Worm (Caenorhabditis elegans) whole organism, L4 larva: ENCODE results near the gene F09C6.12.

Source experiments
- F10B5.3 ChIP-seq: sonication (generic microtip); optimal IDR thresholded peaks from 2 replicates; lab custom pipeline; 2016; ENCODE audit warnings: mild to moderate bottlenecking, missing genetic modification characterization, missing compliant biosample characterization
- F26F4.8 ChIP-seq: fragments of 200-800 bp; sonication (Bioruptor generic); conservative IDR thresholded peaks from 2 replicates; pipeline ENCODE4 v1.3.6; 2022; ENCODE audit warnings: missing genetic modification characterization, missing compliant biosample characterization
- F49E8.2 ChIP-seq: sonication (generic microtip); optimal IDR thresholded peaks from 2 replicates; lab custom pipeline; 2016; ENCODE audit warnings: missing compliant biosample characterization, mild to moderate bottlenecking, missing genetic modification characterization, borderline replicate concordance
- R02D3.7 ChIP-seq: fragments of 150-350 bp; sonication (generic microtip); optimal IDR thresholded peaks from 3 replicates; lab custom pipeline; 2014; ENCODE audit warnings: missing biosample characterization, missing genetic modification characterization
- aha-1 ChIP-seq: fragments of 150-350 bp; peaks from one replicate; lab custom pipeline; 2014; ENCODE audit warnings: missing biosample characterization, missing genetic modification characterization
- aly-2 ChIP-seq: sonication (generic microtip); optimal IDR thresholded peaks from 2 replicates; lab custom pipeline; 2018; ENCODE audit warnings: missing biosample characterization, missing genetic modification characterization
- ceh-20 ChIP-seq: fragments of 200-800 bp; sonication (Bioruptor generic); IDR thresholded peaks from 2 replicates; pipeline ENCODE4 v1.3.6; 2022; ENCODE audit warnings: missing genetic modification reagents, missing genetic modification characterization, missing compliant biosample characterization
- ceh-28 ChIP-seq: fragments of 150-350 bp; optimal IDR thresholded peaks from 2 replicates; lab custom pipeline; 2014; ENCODE audit warnings: missing biosample characterization, missing genetic modification reagents, missing genetic modification characterization
- ceh-32 ChIP-seq: sonication (generic microtip); optimal IDR thresholded peaks from 2 replicates; lab custom pipeline; 2016; ENCODE audit warnings: mild to moderate bottlenecking, missing genetic modification characterization, missing compliant biosample characterization; ENCODE audit not compliant: poor library complexity
- ceh-62 ChIP-seq: sonication (generic microtip); optimal IDR thresholded peaks from 2 replicates; lab custom pipeline; 2017; ENCODE audit warnings: missing biosample characterization, missing genetic modification characterization
- ceh-82 ChIP-seq: sonication (generic microtip); optimal IDR thresholded peaks from 2 replicates; lab custom pipeline; 2017; ENCODE audit warnings: missing biosample characterization, missing genetic modification characterization
- ces-1 ChIP-seq: fragments of 150-350 bp; sonication (generic microtip); optimal IDR thresholded peaks from 4 replicates; lab custom pipeline; 2014; ENCODE audit warnings: missing biosample characterization, missing genetic modification reagents, missing genetic modification characterization
- daf-19 ChIP-seq: fragments of 200-800 bp; sonication (Bioruptor generic); conservative IDR thresholded peaks from 2 replicates; pipeline ENCODE4 v1.3.6; 2022; ENCODE audit warnings: missing genetic modification characterization, missing compliant biosample characterization
- dmd-6 ChIP-seq: fragments of 200-800 bp; sonication (Bioruptor generic); IDR thresholded peaks from 2 replicates; pipeline ENCODE4 v1.3.6; 2022; ENCODE audit warnings: missing genetic modification reagents, missing genetic modification characterization, missing compliant biosample characterization
- dmd-8 ChIP-seq: fragments of 200-800 bp; sonication (Bioruptor generic); IDR thresholded peaks from 2 replicates; pipeline ENCODE4 v1.3.6; 2022; ENCODE audit warnings: missing genetic modification characterization, missing compliant biosample characterization
- duxl-1 ChIP-seq: sonication (generic microtip); optimal IDR thresholded peaks from 2 replicates; lab custom pipeline; 2016; ENCODE audit warnings: mild to moderate bottlenecking, missing genetic modification characterization, moderate library complexity, missing compliant biosample characterization; ENCODE audit not compliant: poor library complexity
- dve-1 ChIP-seq: sonication (generic microtip); optimal IDR thresholded peaks from 2 replicates; lab custom pipeline; 2017; ENCODE audit warnings: antibody characterized with exemption, mild to moderate bottlenecking, missing genetic modification characterization, missing compliant biosample characterization; ENCODE audit not compliant: insufficient read depth
- egl-27 ChIP-seq: sonication (generic microtip); optimal IDR thresholded peaks from 3 replicates; lab custom pipeline; 2017; ENCODE audit warnings: missing biosample characterization, missing genetic modification reagents, missing genetic modification characterization
- hlh-11 ChIP-seq: fragments of 200-800 bp; sonication (Bioruptor generic); optimal IDR thresholded peaks from 2 replicates; lab custom pipeline; 2018; ENCODE audit warnings: mild to moderate bottlenecking, missing genetic modification characterization, missing compliant biosample characterization
- hlh-30 ChIP-seq: sonication (generic microtip); optimal IDR thresholded peaks from 2 replicates; lab custom pipeline; 2017; ENCODE audit warnings: antibody characterized with exemption, mild to moderate bottlenecking, missing genetic modification characterization, missing compliant biosample characterization; ENCODE audit not compliant: insufficient read depth
- lin-1 ChIP-seq: fragments of 200-800 bp; sonication (Bioruptor generic); IDR thresholded peaks from 2 replicates; pipeline ENCODE4 v1.3.6; 2022; ENCODE audit warnings: missing genetic modification reagents, missing genetic modification characterization, missing compliant biosample characterization
- lin-39 ChIP-seq: fragments of 150-350 bp; optimal IDR thresholded peaks from 2 replicates; lab custom pipeline; 2014; ENCODE audit warnings: missing biosample characterization, missing genetic modification reagents, missing genetic modification characterization
- madf-5 ChIP-seq, 2 experiments: fragments of 200-800 bp; sonication (Bioruptor generic); IDR thresholded peaks; 2 replicates each; pipeline ENCODE4 v1.3.6; 2022; ENCODE audit warnings: missing compliant biosample characterization in 2 of 2, missing genetic modification characterization in 2 of 2
- mxl-2 ChIP-seq: fragments of 200-800 bp; sonication (Bioruptor generic); conservative IDR thresholded peaks from 2 replicates; pipeline ENCODE4 v1.3.6; 2022; ENCODE audit warnings: missing genetic modification reagents, missing genetic modification characterization, missing compliant biosample characterization
- nhr-10 ChIP-seq: fragments of 150-350 bp; optimal IDR thresholded peaks from 2 replicates; lab custom pipeline; 2014; ENCODE audit warnings: missing biosample characterization, missing genetic modification characterization
- nhr-28 ChIP-seq: fragments of 150-350 bp; optimal IDR thresholded peaks from 2 replicates; lab custom pipeline; 2014; ENCODE audit warnings: missing biosample characterization, missing genetic modification characterization
- nhr-42 ChIP-seq: fragments of 200-800 bp; sonication (Bioruptor generic); IDR thresholded peaks from 2 replicates; pipeline ENCODE4 v1.3.6; 2022; ENCODE audit warnings: missing genetic modification characterization, missing compliant biosample characterization
- spr-1 ChIP-seq: sonication (generic microtip); optimal IDR thresholded peaks from 2 replicates; lab custom pipeline; 2016; ENCODE audit warnings: mild to moderate bottlenecking, missing genetic modification characterization, missing compliant biosample characterization
- spr-3 ChIP-seq: fragments of 200-800 bp; sonication (Bioruptor generic); optimal IDR thresholded peaks from 2 replicates; lab custom pipeline; 2018; ENCODE audit warnings: mild to moderate bottlenecking, missing genetic modification characterization, missing compliant biosample characterization
- tag-97 ChIP-seq: fragments of 200-800 bp; sonication (Bioruptor generic); IDR thresholded peaks from 2 replicates; pipeline ENCODE4 v1.3.6; 2022; ENCODE audit warnings: missing genetic modification characterization, missing compliant biosample characterization
- unc-39 ChIP-seq: sonication (generic microtip); optimal IDR thresholded peaks from 2 replicates; lab custom pipeline; 2017; ENCODE audit warnings: missing biosample characterization, missing genetic modification characterization
- unc-62 ChIP-seq, 3 experiments: fragments of 150-350 bp in 1 of 3; sonication (generic microtip); optimal IDR thresholded peaks in 2 of 3; peaks in 1 of 3; 1 replicate in 1 of 3; 2 replicates in 2 of 3; lab custom pipeline; 2014 to 2017; ENCODE audit warnings: missing biosample characterization in 3 of 3, missing genetic modification characterization in 3 of 3, missing genetic modification reagents in 3 of 3, missing genotype in 1 of 3
- zag-1 ChIP-seq: fragments of 150-350 bp; optimal IDR thresholded peaks from 2 replicates; lab custom pipeline; 2014; ENCODE audit warnings: missing biosample characterization, missing genetic modification characterization

Gene F09C6.12

DNA sequence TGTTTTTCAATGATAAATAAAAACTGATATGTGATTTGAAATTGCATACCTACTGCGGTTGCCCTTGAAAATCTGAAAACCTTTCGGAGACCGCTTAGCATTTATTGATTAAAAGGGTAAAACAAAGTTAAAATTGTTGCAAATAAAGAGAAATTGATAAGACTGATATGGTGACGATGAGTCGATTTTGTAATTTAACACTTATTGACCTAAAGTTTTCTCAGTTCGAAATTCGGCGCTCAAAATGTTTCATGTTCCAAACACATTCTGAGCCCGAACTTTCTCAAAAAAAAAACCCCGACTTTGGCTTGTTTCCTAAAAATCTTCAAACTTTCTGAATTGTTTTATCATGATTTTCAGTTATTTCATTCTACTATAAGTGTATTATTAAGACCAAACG, 41.7 kb upstream of the F09C6.12 start, which contains the start of gene clec-40:
Gene clec-40, minus strand, starts transcription at position 101 of the 400 bp plus-strand sequence.
- TF ChIP-seq nhr-28 (tag; lab: Kevin White, UChicago) (no peak), madf-5 (GFP tag; IDR thresholded peaks at IDR 0.05; lab: Robert Waterston, UW) (no peak), unc-39 (tag; lab: Kevin White, UChicago) (no peak), hlh-30 (tag; lab: Kevin White, UChicago) (no peak), mxl-2 (no peak), hlh-11 (tag; lab: Kevin White, UChicago) (no peak), zag-1 (no peak), duxl-1 (tag; lab: Kevin White, UChicago) (no peak), nhr-42 (GFP tag; lab: Robert Waterston, UW) (no peak)
- TF ChIP-seq, all 104 proteins: peak for 0

DNA sequence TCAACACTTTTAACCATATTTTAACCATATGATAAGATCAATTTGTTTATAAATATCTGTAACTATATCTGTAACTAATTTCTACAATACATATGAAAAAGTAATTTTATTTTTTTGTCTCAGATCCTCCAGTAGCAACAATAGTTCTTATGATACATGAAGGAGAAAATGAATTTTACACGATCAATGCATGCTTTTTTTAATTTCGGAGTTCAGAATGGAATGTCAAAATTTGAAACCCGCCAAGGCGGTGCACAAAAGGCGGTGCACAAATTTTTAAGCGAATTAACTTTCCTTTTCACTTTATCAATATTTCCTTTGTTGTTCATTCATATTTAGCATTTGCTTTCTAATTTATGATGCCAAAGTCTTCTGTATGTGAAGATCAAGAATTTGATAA, 39.7 kb upstream of the F09C6.12 start, which contains the start of gene clec-25:
Gene clec-25, plus strand, starts transcription at position 301 of the 400 bp plus-strand sequence.
- TF ChIP-seq lin-39 (tag; lab: Kevin White, UChicago): no peak
- TF ChIP-seq duxl-1 (tag; lab: Kevin White, UChicago): no peak
- TF ChIP-seq aly-2 (tag; lab: Kevin White, UChicago): no peak

- no peak for TF ChIP-seq ceh-32
- TF ChIP-seq tag-97 (GFP tag; lab: Robert Waterston, UW): no peak
- peak in 1 of 2 experiments; percentile 77 for TF ChIP-seq unc-62 (GFP tag; optimal IDR thresholded peaks at IDR 0.05 in 1 of 2; lab: Kevin White, UChicago)
- TF ChIP-seq unc-62 (tag; optimal IDR thresholded peaks at IDR 0.05; lab: Kevin White, UChicago): no peak
- TF ChIP-seq mxl-2: no peak
- no peak for TF ChIP-seq duxl-1 (tag; lab: Kevin White, UChicago)
- TF ChIP-seq nhr-10: no peak
- peak; percentile 38; the same call in 1 of the 2 replicates for TF ChIP-seq dmd-6 (GFP tag; lab: Robert Waterston, UW)
- TF ChIP-seq F49E8.2 (tag; lab: Kevin White, UChicago): no peak
Measured at ce11 chrV:16848498-16848897, 34.2 kb upstream of the F09C6.12 start, which contains the start of the genes clec-36 and clec-26. Gene clec-36, minus strand, starts transcription at chrV:16848598. Gene clec-26, plus strand, starts transcription at chrV:16848611.

- no peak for TF ChIP-seq lin-1 (GFP tag; lab: Robert Waterston, UW)
- TF ChIP-seq ceh-28 (tag; lab: Kevin White, UChicago): no peak
- no peak for TF ChIP-seq dve-1 (tag; lab: Kevin White, UChicago)
- no peak for TF ChIP-seq ceh-62 (tag; lab: Kevin White, UChicago)
- no peak for TF ChIP-seq ceh-32
- no peak for TF ChIP-seq ceh-20 (GFP tag; lab: Robert Waterston, UW)
- no peak for TF ChIP-seq ceh-82 (tag; lab: Kevin White, UChicago)
Measured at ce11 chrV:16852002-16852401, 30.7 kb upstream of the F09C6.12 start, which contains the start of gene clec-37. Gene clec-37, minus strand, starts transcription at chrV:16852102.

- no peak for TF ChIP-seq spr-1 (tag; lab: Kevin White, UChicago)
- no peak for TF ChIP-seq dmd-6 (GFP tag; lab: Robert Waterston, UW)
- no peak for TF ChIP-seq F26F4.8 (GFP tag; lab: Robert Waterston, UW)
- TF ChIP-seq R02D3.7 (tag; lab: Kevin White, UChicago): no peak
- TF ChIP-seq aha-1 (tag; lab: Kevin White, UChicago): no peak
- TF ChIP-seq lin-39 (tag; lab: Kevin White, UChicago): no peak
- TF ChIP-seq F10B5.3 (tag; lab: Kevin White, UChicago): no peak
- TF ChIP-seq egl-27 (tag; lab: Kevin White, UChicago): no peak
- TF ChIP-seq ceh-62 (tag; lab: Kevin White, UChicago): no peak
- TF ChIP-seq ces-1: no peak
- no peak for TF ChIP-seq daf-19
- no peak for TF ChIP-seq dmd-8 (GFP tag; lab: Robert Waterston, UW)
- TF ChIP-seq spr-3 (GFP tag; lab: Kevin White, UChicago): no peak
Measured at ce11 chrV:16853956-16854683, 28.5 kb upstream of the F09C6.12 start, which contains the start of the genes clec-35 and clec-27. Gene clec-35, minus strand, starts transcription at chrV:16854056. Gene clec-27, plus strand, starts transcription at chrV:16854633.
